Fruit fly (Drosophila melanogaster) whole organism, wandering third instar larva: ENCODE measurements around the gene Wdr33.

ENCODE experiments used
- Abd-B ChIP-seq: fragments of >200 bp; optimal IDR thresholded peaks from 2 replicates; lab custom pipeline; 2017; ENCODE audit warnings: missing biosample characterization, missing genetic modification characterization
- Dif ChIP-seq: fragments of 200-275, 200-300 bp; sonication (Bioruptor generic); optimal IDR thresholded peaks from 2 replicates; lab custom pipeline; 2018; ENCODE audit warnings: missing biosample characterization, missing genetic modification characterization; ENCODE audit not compliant: partially characterized antibody
- Hr78 ChIP-seq: fragments of >200 bp; optimal IDR thresholded peaks from 2 replicates; lab custom pipeline; 2017; ENCODE audit warnings: missing biosample characterization, missing genetic modification characterization
- Rel ChIP-seq, 2 experiments: fragments of 200-800 bp; sonication (Bioruptor generic) in 1 of 2; optimal IDR thresholded peaks; 2 replicates in 1 of 2; 3 replicates in 1 of 2; lab custom pipeline; 2016 to 2019; ENCODE audit warnings: mild to moderate bottlenecking in 2 of 2, missing biosample characterization in 2 of 2, missing genetic modification characterization in 2 of 2, moderate library complexity in 1 of 2
- Vsx2 ChIP-seq: fragments of 200-300, 225-300 bp; sonication (Bioruptor generic); optimal IDR thresholded peaks from 2 replicates; lab custom pipeline; 2018; ENCODE audit warnings: missing biosample characterization, missing genetic modification characterization; ENCODE audit not compliant: partially characterized antibody
- dsf ChIP-seq: sonication (Bioruptor generic); optimal IDR thresholded peaks from 2 replicates; lab custom pipeline; 2016; ENCODE audit warnings: missing biosample characterization, missing genetic modification characterization, borderline replicate concordance
- ey ChIP-seq: fragments of 200-800 bp; sonication (Bioruptor generic); optimal IDR thresholded peaks from 2 replicates; lab custom pipeline; 2016; ENCODE audit warnings: missing biosample characterization, missing genetic modification characterization
- foxo ChIP-seq, 2 experiments: fragments of 200-800 bp; sonication (Bioruptor generic); optimal IDR thresholded peaks; 2 replicates in 1 of 2; 3 replicates in 1 of 2; lab custom pipeline; 2016 to 2017; ENCODE audit warnings: missing biosample characterization in 2 of 2, missing genetic modification characterization in 2 of 2
- jim ChIP-seq: fragments of 175-275, 200-325 bp; sonication (Bioruptor generic); optimal IDR thresholded peaks from 2 replicates; lab custom pipeline; 2016; ENCODE audit warnings: missing biosample characterization, mild to moderate bottlenecking, missing genetic modification characterization
- lola ChIP-seq: fragments of >200 bp; optimal IDR thresholded peaks from 2 replicates; lab custom pipeline; 2017; ENCODE audit warnings: missing biosample characterization, missing genetic modification characterization
- pan ChIP-seq: fragments of >200 bp; optimal IDR thresholded peaks from 2 replicates; lab custom pipeline; 2017
- psq ChIP-seq: fragments of 200-800 bp; sonication (Bioruptor generic); optimal IDR thresholded peaks from 3 replicates; lab custom pipeline; 2017; ENCODE audit warnings: missing biosample characterization, mild to moderate bottlenecking, missing genetic modification characterization, moderate library complexity
- usp ChIP-seq: fragments of >200 bp; optimal IDR thresholded peaks from 2 replicates; lab custom pipeline; 2017; ENCODE audit warnings: missing biosample characterization, missing genetic modification characterization

dm6 chr3R:5632182-5632581, 28.3 kb upstream of the Wdr33 start, which contains the start of gene CG31549:
- TF ChIP-seq Vsx2 (GFP tag; lab: Kevin White, UChicago) (no peak), Hr78 (GFP tag; lab: Kevin White, UChicago) (no peak), lola (GFP tag; lab: Kevin White, UChicago) (no peak), jim (no peak), Dif (GFP tag; lab: Kevin White, UChicago) (no peak), usp (no peak), psq (GFP tag; lab: Kevin White, UChicago) (no peak), ey (GFP tag; lab: Kevin White, UChicago) (no peak), pan (lab: Kevin White, UChicago) (no peak), foxo (GFP tag; optimal IDR thresholded peaks at IDR 0.05; lab: Kevin White, UChicago) (no peak), Rel (GFP tag; optimal IDR thresholded peaks at IDR 0.05; lab: Kevin White, UChicago) (no peak), Rel (tag; optimal IDR thresholded peaks at IDR 0.05; lab: Kevin White, UChicago) (no peak), Abd-B (GFP tag; lab: Kevin White, UChicago) (no peak), dsf (GFP tag; lab: Kevin White, UChicago) (no peak)
